Worm (Caenorhabditis elegans): ENCODE data around the gene lgc-29.

lgc-29 gene

ce11 chrV:4189618-4190017 lies 50.8 kb downstream of the lgc-29 start:
- no peak for TF ChIP-seq madf-2 (tag; optimal IDR thresholded peaks at IDR 0.05)
- TF ChIP-seq unc-86 (tag; optimal IDR thresholded peaks at IDR 0.05): no peak
- no peak for TF ChIP-seq K09A11.1 (tag; optimal IDR thresholded peaks at IDR 0.05; ENCODE audit: insufficient read depth)
- no peak for TF ChIP-seq ceh-34 (tag; optimal IDR thresholded peaks at IDR 0.05)
- no peak for TF ChIP-seq ceh-14 (tag; optimal IDR thresholded peaks at IDR 0.05)
- no peak for TF ChIP-seq npax-4 (tag; optimal IDR thresholded peaks at IDR 0.05)
- TF ChIP-seq eyg-1 (tag; optimal IDR thresholded peaks at IDR 0.05): no peak

- TF ChIP-seq dve-1 (tag; optimal IDR thresholded peaks at IDR 0.05) (no peak), ttx-3 (tag; optimal IDR thresholded peaks at IDR 0.05) (no peak), npax-4 (tag; optimal IDR thresholded peaks at IDR 0.05) (no peak), pat-9 (tag; optimal IDR thresholded peaks at IDR 0.05) (no peak), gmeb-2 (tag; optimal IDR thresholded peaks at IDR 0.05) (no peak), ets-4 (tag; optimal IDR thresholded peaks at IDR 0.05) (no peak), ceh-45 (GFP tag; IDR thresholded peaks at IDR 0.05) (no peak), fkh-6 (tag; optimal IDR thresholded peaks at IDR 0.05) (no peak), hlh-8 (tag; optimal IDR thresholded peaks at IDR 0.05) (no peak), C38D4.7 (GFP tag; optimal IDR thresholded peaks at IDR 0.05) (no peak), pqm-1 (tag; optimal IDR thresholded peaks at IDR 0.05) (no peak), pag-3 (tag; optimal IDR thresholded peaks at IDR 0.05; ENCODE audit: borderline replicate concordance) (no peak)
Measured at ce11 chrV:4190232-4190631, 51.4 kb downstream of the lgc-29 start.
